Fruit fly (Drosophila melanogaster) whole organism, prepupa: ENCODE measurements around the gene Ahcy.

Experiments
- Blimp-1 ChIP-seq: fragments of 200-800 bp; sonication (Bioruptor generic); optimal IDR thresholded peaks from 3 replicates; lab custom pipeline; 2017; ENCODE audit warnings: missing biosample characterization, missing genetic modification characterization, mild to moderate bottlenecking, moderate library complexity, missing genetic modification reagents
- CG10631 ChIP-seq: fragments of 200-800 bp; sonication (Bioruptor generic); optimal IDR thresholded peaks from 2 replicates; lab custom pipeline; 2016; ENCODE audit warnings: missing biosample characterization, missing genetic modification characterization
- CG10669 ChIP-seq: fragments of 200-800 bp; sonication (Bioruptor generic); optimal IDR thresholded peaks from 3 replicates; lab custom pipeline; 2018; ENCODE audit warnings: missing biosample characterization, mild to moderate bottlenecking, missing genetic modification characterization, moderate library complexity
- CG11294 ChIP-seq: fragments of 200-800 bp; sonication (Bioruptor generic); IDR thresholded peaks from 2 replicates; pipeline ENCODE4 v1.3.6; 2022; ENCODE audit warnings: missing biosample characterization, missing genetic modification characterization
- CG1621 ChIP-seq: fragments of 200-800 bp; sonication (Bioruptor generic); optimal IDR thresholded peaks from 3 replicates; lab custom pipeline; 2018; ENCODE audit warnings: missing biosample characterization, mild to moderate bottlenecking, missing genetic modification characterization
- CG16779 ChIP-seq: fragments of 200-800 bp; sonication (Bioruptor generic); optimal IDR thresholded peaks from 3 replicates; lab custom pipeline; 2017; ENCODE audit warnings: missing biosample characterization, mild to moderate bottlenecking, missing genetic modification characterization
- CG3919 ChIP-seq: fragments of 200-800 bp; sonication (Bioruptor generic); optimal IDR thresholded peaks from 3 replicates; lab custom pipeline; 2016; ENCODE audit warnings: missing biosample characterization, missing genetic modification characterization
- CG6163 ChIP-seq: fragments of 200-800 bp; sonication (Bioruptor generic); IDR thresholded peaks from 3 replicates; pipeline ENCODE4 v1.3.6; 2022; ENCODE audit warnings: missing biosample characterization, missing genetic modification characterization
- CG6808 ChIP-seq: fragments of 200-800 bp; sonication (Bioruptor generic); optimal IDR thresholded peaks from 3 replicates; lab custom pipeline; 2017; ENCODE audit warnings: missing biosample characterization, missing genetic modification characterization, mild to moderate bottlenecking, moderate library complexity, missing genetic modification reagents
- CG6854 ChIP-seq: fragments of 200-800 bp; sonication (Bioruptor generic); optimal IDR thresholded peaks from 2 replicates; lab custom pipeline; 2017; ENCODE audit warnings: missing biosample characterization, mild to moderate bottlenecking, missing genetic modification characterization
- CG8119 ChIP-seq: fragments of 200-800 bp; sonication (Bioruptor generic); IDR thresholded peaks from 3 replicates; pipeline ENCODE4 v1.3.6; 2022; ENCODE audit warnings: missing biosample characterization, missing genetic modification characterization
- CG8632 ChIP-seq: fragments of 200-800 bp; sonication (Bioruptor generic); optimal IDR thresholded peaks from 3 replicates; lab custom pipeline; 2016; ENCODE audit warnings: missing biosample characterization, missing genetic modification characterization
- Eip75B ChIP-seq: fragments of 200-800 bp; sonication (Bioruptor generic); optimal IDR thresholded peaks from 3 replicates; lab custom pipeline; 2016; ENCODE audit warnings: missing biosample characterization, missing genetic modification characterization
- Eip78C ChIP-seq: fragments of 200-800 bp; sonication (Bioruptor generic); peaks from one replicate; lab custom pipeline; 2016; ENCODE audit warnings: missing biosample characterization, missing genetic modification characterization
- Ets96B ChIP-seq: fragments of 200-800 bp; optimal IDR thresholded peaks from 2 replicates; lab custom pipeline; 2019; ENCODE audit warnings: missing biosample characterization, mild to moderate bottlenecking, missing genetic modification characterization, moderate library complexity
- Lpt ChIP-seq: fragments of 200-800 bp; sonication (Bioruptor generic); optimal IDR thresholded peaks from 3 replicates; lab custom pipeline; 2016; ENCODE audit warnings: missing biosample characterization, missing genetic modification characterization
- Sox14 ChIP-seq: fragments of 200-800 bp; sonication (Bioruptor generic); optimal IDR thresholded peaks from 3 replicates; lab custom pipeline; 2016; ENCODE audit warnings: missing biosample characterization, missing genetic modification characterization
- dac ChIP-seq: fragments of 200-800 bp; sonication (Bioruptor generic); optimal IDR thresholded peaks from 2 replicates; lab custom pipeline; 2017; ENCODE audit warnings: missing biosample characterization, mild to moderate bottlenecking, missing genetic modification characterization
- dsx ChIP-seq: fragments of 200-800 bp; optimal IDR thresholded peaks from 3 replicates; lab custom pipeline; 2019; ENCODE audit warnings: missing biosample characterization, mild to moderate bottlenecking, missing genetic modification characterization, moderate library complexity; ENCODE audit not compliant: poor library complexity, severe bottlenecking
- esn ChIP-seq: fragments of 200-800 bp; sonication (Bioruptor generic); optimal IDR thresholded peaks from 2 replicates; lab custom pipeline; 2016; ENCODE audit warnings: missing biosample characterization, mild to moderate bottlenecking, missing genetic modification characterization, moderate library complexity
- fd85E ChIP-seq: fragments of 200-800 bp; sonication (Bioruptor generic); optimal IDR thresholded peaks from 3 replicates; lab custom pipeline; 2016; ENCODE audit warnings: missing biosample characterization, missing genetic modification characterization
- fkh ChIP-seq: fragments of 200-800 bp; sonication (Bioruptor generic); optimal IDR thresholded peaks from 3 replicates; lab custom pipeline; 2017; ENCODE audit warnings: missing biosample characterization, mild to moderate bottlenecking, missing genetic modification characterization, moderate library complexity
- salr ChIP-seq, 2 experiments: fragments of 200-800 bp; sonication (Bioruptor generic); optimal IDR thresholded peaks; 3 replicates each; lab custom pipeline; 2016 to 2018; ENCODE audit warnings: missing biosample characterization in 2 of 2, missing genetic modification characterization in 2 of 2, mild to moderate bottlenecking in 1 of 2
- ss ChIP-seq, 2 experiments: fragments of 200-800 bp; sonication (Bioruptor generic); optimal IDR thresholded peaks; 2 replicates in 1 of 2; 3 replicates in 1 of 2; lab custom pipeline; 2017 to 2018; ENCODE audit warnings: mild to moderate bottlenecking in 2 of 2, missing biosample characterization in 2 of 2, missing genetic modification characterization in 2 of 2, moderate library complexity in 1 of 2
- svp ChIP-seq: fragments of 200-800 bp; sonication (Bioruptor generic); peaks from one replicate; lab custom pipeline; 2016; ENCODE audit warnings: missing biosample characterization, missing genetic modification characterization
- topi ChIP-seq: fragments of 200-800 bp; sonication (Bioruptor generic); optimal IDR thresholded peaks from 3 replicates; lab custom pipeline; 2016; ENCODE audit warnings: missing biosample characterization, missing genetic modification characterization
- vri ChIP-seq: fragments of 200-800 bp; sonication (Bioruptor generic); optimal IDR thresholded peaks from 3 replicates; lab custom pipeline; 2016; ENCODE audit warnings: missing biosample characterization, mild to moderate bottlenecking, missing genetic modification characterization

The Ahcy gene

dm6 chrX:15475791-15476190 is 25.7 kb downstream of the Ahcy start, which contains the start of gene CG6324:
CG6324 (plus strand) TSS chrX:15476091.
- TF ChIP-seq dsx (GFP tag; lab: Kevin White, UChicago) (peak; percentile 7), Blimp-1 (GFP tag; lab: Kevin White, UChicago) (no peak)

- 0 out of 3 replicates have a peak, but pooled peaks have one; percentile 25 for TF ChIP-seq CG6163
- TF ChIP-seq dsx (GFP tag; lab: Kevin White, UChicago) = peak; percentile 5
- TF ChIP-seq Sox14 (GFP tag; lab: Kevin White, UChicago) = peak; percentile 13
- no peak for TF ChIP-seq CG11294 (GFP tag; lab: Robert Waterston, UW)
- peak; percentile 41 for TF ChIP-seq CG6808
- TF ChIP-seq ss (GFP tag; optimal IDR thresholded peaks at IDR 0.05; lab: Kevin White, UChicago) = peak; percentile 36 to 66
- peak; percentile 18 for TF ChIP-seq CG6854 (GFP tag; lab: Kevin White, UChicago)
- peak; percentile 22 for TF ChIP-seq fkh
- TF ChIP-seq Ets96B (tag; lab: Kevin White, UChicago) = peak; percentile 13
- no peak for TF ChIP-seq fd85E (GFP tag; lab: Kevin White, UChicago)
Observed at dm6 chrX:15482236-15482660, 32.2 kb downstream of the Ahcy start, which contains the start of gene CG6340. CG6340 (plus strand) TSS chrX:15482374.

dm6 chrX:15483010-15483802 is 33.1 kb downstream of the Ahcy start:
- TF ChIP-seq Eip78C (GFP tag; lab: Kevin White, UChicago) = peak; percentile 28
- no peak for TF ChIP-seq fd85E (GFP tag; lab: Kevin White, UChicago)

- TF ChIP-seq fkh (no peak), Eip78C (GFP tag; lab: Kevin White, UChicago) (peak; percentile 11)
- TF ChIP-seq, all 60 proteins: peak for 1
Observed at dm6 chrX:15484451-15485032, 34.5 kb downstream of the Ahcy start.

- TF ChIP-seq Ets96B (tag; lab: Kevin White, UChicago) = no peak
- no peak for TF ChIP-seq CG1621 (tag; lab: Kevin White, UChicago)
- no peak for TF ChIP-seq CG16779 (tag; lab: Kevin White, UChicago)
- no peak for TF ChIP-seq topi (GFP tag; lab: Kevin White, UChicago)
- TF ChIP-seq vri = no peak
- TF ChIP-seq svp (GFP tag; lab: Kevin White, UChicago) = no peak
- peak; percentile 22 for TF ChIP-seq Eip78C (GFP tag; lab: Kevin White, UChicago)
- TF ChIP-seq, all 60 proteins: peak for 1
Observed at dm6 chrX:15486682-15487081, 36.6 kb downstream of the Ahcy start, which contains the start of gene Gmap. Gmap (plus strand) TSS chrX:15486922.

dm6 chrX:15490519-15490918 is 40.5 kb downstream of the Ahcy start:
- TF ChIP-seq CG8632 = no peak
- no peak for TF ChIP-seq CG1621 (tag; lab: Kevin White, UChicago)
- TF ChIP-seq salr (GFP tag; optimal IDR thresholded peaks at IDR 0.05; lab: Kevin White, UChicago) = no peak
- no peak for TF ChIP-seq CG10631 (GFP tag; lab: Kevin White, UChicago)
- TF ChIP-seq CG10669 (GFP tag; lab: Kevin White, UChicago) = no peak
- no peak for TF ChIP-seq esn
- no peak for TF ChIP-seq Lpt
- TF ChIP-seq Eip75B (GFP tag; lab: Kevin White, UChicago) = no peak
- no peak for TF ChIP-seq CG8119 (GFP tag; lab: Robert Waterston, UW)
- no peak for TF ChIP-seq dac
- no peak for TF ChIP-seq CG3919 (GFP tag; lab: Kevin White, UChicago)
